Fruit fly (Drosophila melanogaster) whole organism, prepupa: ENCODE measurements around the gene CG9702.

ENCODE experiments used
- CG1621 ChIP-seq: fragments of 200-800 bp; sonication (Bioruptor generic); optimal IDR thresholded peaks from 3 replicates; lab custom pipeline; 2018; ENCODE audit warnings: missing biosample characterization, mild to moderate bottlenecking, missing genetic modification characterization
- CG6792 ChIP-seq: fragments of 200-800 bp; sonication (Bioruptor generic); optimal IDR thresholded peaks from 3 replicates; lab custom pipeline; 2016; ENCODE audit warnings: missing biosample characterization, missing genetic modification characterization
- CG6854 ChIP-seq: fragments of 200-800 bp; sonication (Bioruptor generic); optimal IDR thresholded peaks from 2 replicates; lab custom pipeline; 2017; ENCODE audit warnings: missing biosample characterization, mild to moderate bottlenecking, missing genetic modification characterization
- CG8632 ChIP-seq: fragments of 200-800 bp; sonication (Bioruptor generic); optimal IDR thresholded peaks from 3 replicates; lab custom pipeline; 2016; ENCODE audit warnings: missing biosample characterization, missing genetic modification characterization
- Ets21C ChIP-seq: fragments of 200-800 bp; sonication (Bioruptor generic); optimal IDR thresholded peaks from 3 replicates; lab custom pipeline; 2016; ENCODE audit warnings: missing biosample characterization, missing genetic modification characterization
- dsx ChIP-seq: fragments of 200-800 bp; optimal IDR thresholded peaks from 3 replicates; lab custom pipeline; 2019; ENCODE audit warnings: missing biosample characterization, mild to moderate bottlenecking, missing genetic modification characterization, moderate library complexity; ENCODE audit not compliant: poor library complexity, severe bottlenecking
- fd59A ChIP-seq: fragments of 200-800 bp; sonication (Bioruptor generic); optimal IDR thresholded peaks from 2 replicates; lab custom pipeline; 2017; ENCODE audit warnings: missing biosample characterization, mild to moderate bottlenecking, missing genetic modification characterization, missing genetic modification reagents
- fd85E ChIP-seq: fragments of 200-800 bp; sonication (Bioruptor generic); optimal IDR thresholded peaks from 3 replicates; lab custom pipeline; 2016; ENCODE audit warnings: missing biosample characterization, missing genetic modification characterization
- fkh ChIP-seq: fragments of 200-800 bp; sonication (Bioruptor generic); optimal IDR thresholded peaks from 3 replicates; lab custom pipeline; 2017; ENCODE audit warnings: missing biosample characterization, mild to moderate bottlenecking, missing genetic modification characterization, moderate library complexity

Gene CG9702

DNA sequence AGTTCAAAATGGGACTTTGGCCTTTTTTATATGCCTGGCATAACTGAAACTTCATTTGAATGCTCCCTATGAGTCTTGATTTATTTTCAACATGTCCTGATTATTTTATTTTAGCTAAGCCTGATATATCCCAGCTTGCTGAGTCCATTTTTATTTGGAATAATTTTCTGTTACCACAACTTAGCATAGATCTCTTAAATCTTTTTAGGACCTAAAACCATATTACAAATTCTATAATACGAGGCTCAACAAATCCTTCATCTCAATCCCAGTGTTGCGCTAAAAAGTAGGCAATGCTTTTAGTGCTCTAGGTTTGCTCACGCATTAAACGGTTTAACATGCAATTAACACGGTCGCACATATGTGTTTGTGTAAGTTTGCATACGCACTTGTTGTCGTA lies 42.6 kb downstream of the CG9702 start, which contains the start of gene CG44954:
CG44954 (minus strand) TSS at position 101 of the 400 bp plus-strand sequence.
- TF ChIP-seq CG1621 (tag; lab: Kevin White, UChicago) = no peak

DNA sequence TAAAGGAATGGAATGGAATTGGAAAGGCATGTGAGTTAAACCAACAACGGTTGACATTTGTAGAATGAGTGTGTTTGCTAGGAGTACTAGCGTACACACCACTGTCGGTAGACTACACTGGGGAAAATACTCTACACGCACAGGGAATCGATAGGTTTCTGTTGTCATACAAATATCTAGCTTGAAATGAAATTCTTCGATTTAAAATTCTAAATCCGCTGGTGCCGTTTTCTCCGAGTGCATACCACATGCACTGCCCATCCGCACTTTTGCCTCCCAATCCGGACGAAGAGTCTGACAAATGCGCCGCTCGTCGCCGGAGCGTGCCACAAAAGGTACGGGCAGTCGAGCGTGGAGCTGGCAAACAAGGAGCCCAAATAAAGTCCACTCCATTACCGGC lies 49.7 kb downstream of the CG9702 start, which contains the start of gene CG2267:
CG2267 (minus strand) TSS at position 101 of the 400 bp plus-strand sequence.
- TF ChIP-seq CG6792 (GFP tag; lab: Kevin White, UChicago) (no peak), fkh (GFP tag; lab: Kevin White, UChicago) (no peak), Ets21C (GFP tag; lab: Kevin White, UChicago) (no peak), CG8632 (GFP tag; lab: Kevin White, UChicago) (no peak), fd85E (no peak), dsx (no peak), fd59A (GFP tag; lab: Kevin White, UChicago) (no peak), CG6854 (GFP tag; lab: Kevin White, UChicago) (no peak)
